Fruit fly (Drosophila melanogaster) whole organism, prepupa: ENCODE measurements around the gene Ldh.

Source experiments
- Blimp-1 ChIP-seq: fragments of 200-800 bp; sonication (Bioruptor generic); optimal IDR thresholded peaks from 3 replicates; lab custom pipeline; 2017; ENCODE audit warnings: missing biosample characterization, missing genetic modification characterization, mild to moderate bottlenecking, moderate library complexity, missing genetic modification reagents
- CG10669 ChIP-seq: fragments of 200-800 bp; sonication (Bioruptor generic); optimal IDR thresholded peaks from 3 replicates; lab custom pipeline; 2018; ENCODE audit warnings: missing biosample characterization, mild to moderate bottlenecking, missing genetic modification characterization, moderate library complexity
- CG9139 ChIP-seq: fragments of 200-800 bp; sonication (Bioruptor generic); optimal IDR thresholded peaks from 3 replicates; lab custom pipeline; 2017; ENCODE audit warnings: missing biosample characterization, mild to moderate bottlenecking, missing genetic modification characterization
- Eip75B ChIP-seq: fragments of 200-800 bp; sonication (Bioruptor generic); optimal IDR thresholded peaks from 3 replicates; lab custom pipeline; 2016; ENCODE audit warnings: missing biosample characterization, missing genetic modification characterization
- Hr39 ChIP-seq: fragments of 200-800 bp; sonication (Bioruptor generic); optimal IDR thresholded peaks from 2 replicates; lab custom pipeline; 2016; ENCODE audit warnings: missing biosample characterization, missing genetic modification characterization
- salr ChIP-seq, 2 experiments: fragments of 200-800 bp; sonication (Bioruptor generic); optimal IDR thresholded peaks; 3 replicates each; lab custom pipeline; 2016 to 2018; ENCODE audit warnings: missing biosample characterization in 2 of 2, missing genetic modification characterization in 2 of 2, mild to moderate bottlenecking in 1 of 2
- spab ChIP-seq: fragments of 200-800 bp; sonication (Bioruptor generic); optimal IDR thresholded peaks from 2 replicates; lab custom pipeline; 2017; ENCODE audit warnings: missing biosample characterization, mild to moderate bottlenecking, missing genetic modification characterization, missing genetic modification reagents
- vri ChIP-seq: fragments of 200-800 bp; sonication (Bioruptor generic); optimal IDR thresholded peaks from 3 replicates; lab custom pipeline; 2016; ENCODE audit warnings: missing biosample characterization, mild to moderate bottlenecking, missing genetic modification characterization

dm6 chr3L:6310489-6310888, 48.0 kb upstream of the Ldh start:
- TF ChIP-seq salr (GFP tag; optimal IDR thresholded peaks at IDR 0.05; lab: Kevin White, UChicago) (no peak), Hr39 (GFP tag; lab: Kevin White, UChicago) (no peak), Eip75B (GFP tag; lab: Kevin White, UChicago) (no peak), CG9139 (GFP tag; lab: Kevin White, UChicago) (no peak), vri (GFP tag; lab: Kevin White, UChicago) (no peak), spab (GFP tag; lab: Kevin White, UChicago) (no peak), Blimp-1 (no peak), CG10669 (no peak)
